Worm (Caenorhabditis elegans): ENCODE data around the gene str-263.
"Not testable (repeated sequence)": the region's sequence is repeated elsewhere in the genome, so short reads cannot be mapped to it uniquely, and the experiment has no call there.

The str-263 gene

DNA sequence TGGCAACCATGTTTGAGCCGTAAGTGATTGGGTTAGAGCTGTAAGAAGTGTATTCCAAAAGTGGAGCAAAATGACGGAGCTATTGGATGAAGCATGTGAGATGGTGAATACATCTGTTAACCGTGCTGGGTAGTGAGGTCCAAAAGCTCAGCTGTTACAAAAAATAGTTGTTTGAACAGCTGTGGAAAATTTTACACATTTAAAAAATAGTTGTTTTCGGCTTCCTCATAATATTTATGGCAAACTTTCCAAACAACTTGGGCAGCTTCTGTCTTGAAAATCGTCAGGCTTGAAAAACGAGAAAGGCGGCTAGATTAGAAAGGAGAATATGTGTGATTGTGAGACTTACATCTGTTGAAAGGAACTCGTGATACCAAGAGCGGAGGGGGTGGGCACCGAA lies 7.9 kb upstream of the str-263 start, which contains the start of gene fbxa-154 (continued):
- TF ChIP-seq mxl-3 (GFP tag; optimal IDR thresholded peaks at IDR 0.05) = no peak
- no peak for TF ChIP-seq daf-12 (tag; optimal IDR thresholded peaks at IDR 0.05)
- no peak for TF ChIP-seq madf-5 (GFP tag; IDR thresholded peaks at IDR 0.05)

DNA sequence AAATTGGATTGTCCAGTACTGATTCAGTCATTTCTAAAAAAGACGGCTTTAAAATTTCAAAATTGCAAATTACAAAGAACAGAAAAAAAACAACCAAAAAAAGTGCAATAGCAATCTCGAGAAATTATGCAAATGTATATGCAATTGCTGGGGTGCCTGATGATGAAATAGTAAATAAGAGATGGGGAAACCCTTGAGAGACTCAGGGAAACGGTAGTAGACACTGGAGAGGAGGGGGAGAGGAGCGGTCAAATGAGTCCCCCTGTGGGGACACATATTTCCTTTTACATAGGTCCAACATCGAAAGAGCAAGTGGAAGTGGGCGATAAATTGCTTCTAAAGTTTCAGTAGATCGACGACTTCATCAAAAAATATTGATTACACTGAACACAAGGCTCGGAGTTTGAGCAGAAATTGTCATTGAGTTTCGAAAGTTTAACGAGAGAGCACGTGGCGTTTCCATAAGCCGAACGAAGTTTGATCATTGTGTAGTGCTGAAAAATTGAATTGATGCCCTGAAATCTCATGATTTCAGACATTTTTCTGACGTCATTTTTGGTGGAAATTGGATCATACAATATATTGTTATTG lies 2.5 kb upstream of the str-263 start, which contains the start of the genes fbxa-153 and str-12:
TSS of gene fbxa-153 (minus strand) at position 35 of the 591 bp plus-strand sequence.
TSS of gene str-12 (plus strand) at position 541 of the 591 bp plus-strand sequence.
- peak; percentile 4 for TF ChIP-seq nhr-11 (tag; optimal IDR thresholded peaks at IDR 0.05)
- no peak for TF ChIP-seq lim-7 (GFP tag; IDR thresholded peaks at IDR 0.05)
- TF ChIP-seq pqm-1 (tag; optimal IDR thresholded peaks at IDR 0.05) = no peak
- no peak for TF ChIP-seq hmg-1.1 (GFP tag; IDR thresholded peaks at IDR 0.05)
- 0 out of 2 replicates have a peak, but pooled peaks have one; percentile 25 for TF ChIP-seq ZK337.2 (GFP tag; IDR thresholded peaks at IDR 0.05)
- no peak for TF ChIP-seq jun-1 (tag; optimal IDR thresholded peaks at IDR 0.05)

DNA sequence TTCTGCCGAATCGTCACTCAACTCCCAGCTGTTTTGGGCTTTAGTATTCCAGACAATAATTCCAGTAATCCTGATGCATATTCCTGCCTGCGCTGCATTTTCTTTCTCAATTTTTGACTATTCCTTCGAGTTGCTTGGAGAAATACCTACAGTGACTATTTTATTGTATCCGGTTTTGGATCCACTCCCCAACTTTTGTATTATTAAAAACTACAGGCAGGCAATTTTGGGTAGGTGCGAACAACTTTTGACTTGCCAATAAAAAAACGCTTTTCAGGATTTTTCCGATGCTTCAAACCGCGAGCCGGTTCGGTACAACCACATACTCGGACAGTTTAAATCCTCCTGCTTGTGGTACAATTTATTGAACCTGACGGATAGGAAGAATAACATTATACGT lies 1.5 kb downstream of the str-263 start:
- TF ChIP-seq ceh-82 (tag; optimal IDR thresholded peaks at IDR 0.05) (no peak), ceh-20 (GFP tag; IDR thresholded peaks at IDR 0.05) (no peak), rbr-2 (tag; optimal IDR thresholded peaks at IDR 0.05) (no peak), daf-16 (GFP tag; optimal IDR thresholded peaks at IDR 0.05) (no peak), daf-16 (tag; optimal IDR thresholded peaks at IDR 0.05) (no peak), aha-1 (tag) (peak; percentile 95)

DNA sequence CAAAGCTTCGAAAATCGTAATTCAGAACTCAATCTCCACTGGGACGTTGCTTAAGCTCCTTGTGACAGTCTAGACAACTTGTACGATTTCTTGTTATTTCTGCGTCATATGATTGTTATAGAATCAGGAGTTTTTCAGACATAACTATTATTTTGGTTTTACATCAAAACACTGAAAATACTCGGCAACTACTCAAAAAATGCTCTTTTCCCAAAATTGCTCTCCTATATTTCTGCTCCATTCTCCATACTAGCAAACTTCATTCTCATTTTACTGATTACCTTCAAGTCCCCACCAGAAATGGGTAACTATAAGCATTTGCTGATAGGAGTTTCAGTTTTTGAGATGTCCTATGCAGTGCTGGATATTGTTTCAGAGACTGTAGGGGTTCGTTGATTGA lies 8.5 kb downstream of the str-263 start, which contains the start of gene C55A1.1:
TSS of gene C55A1.1 (plus strand) at position 301 of the 400 bp plus-strand sequence.
- TF ChIP-seq rbr-2 (tag; optimal IDR thresholded peaks at IDR 0.05) = no peak

DNA sequence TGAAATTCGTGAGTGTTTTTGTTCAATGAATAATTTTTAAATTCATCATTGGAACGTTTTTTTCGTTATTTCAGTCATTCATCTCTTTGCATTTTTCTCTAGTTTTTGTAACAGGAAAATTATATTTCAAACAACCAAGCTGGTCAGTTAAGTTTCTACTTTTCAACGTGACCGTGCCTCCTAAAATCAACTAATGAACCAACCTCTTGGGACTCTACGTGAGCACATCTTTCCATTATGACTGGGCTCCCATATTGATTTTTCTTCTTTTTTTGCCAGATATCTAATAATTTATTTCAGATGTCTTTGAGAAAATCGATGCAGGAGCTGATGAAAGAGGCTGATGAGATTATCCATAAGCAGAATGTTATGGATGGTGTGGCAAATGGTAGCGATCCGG lies 12.6 kb downstream of the str-263 start, which contains the start of gene C55A1.11:
TSS of gene C55A1.11 (plus strand) at position 301 of the 400 bp plus-strand sequence.
- TF ChIP-seq zag-1 (tag; optimal IDR thresholded peaks at IDR 0.05) (no peak), F10B5.3 (tag; optimal IDR thresholded peaks at IDR 0.05) (no peak)

DNA sequence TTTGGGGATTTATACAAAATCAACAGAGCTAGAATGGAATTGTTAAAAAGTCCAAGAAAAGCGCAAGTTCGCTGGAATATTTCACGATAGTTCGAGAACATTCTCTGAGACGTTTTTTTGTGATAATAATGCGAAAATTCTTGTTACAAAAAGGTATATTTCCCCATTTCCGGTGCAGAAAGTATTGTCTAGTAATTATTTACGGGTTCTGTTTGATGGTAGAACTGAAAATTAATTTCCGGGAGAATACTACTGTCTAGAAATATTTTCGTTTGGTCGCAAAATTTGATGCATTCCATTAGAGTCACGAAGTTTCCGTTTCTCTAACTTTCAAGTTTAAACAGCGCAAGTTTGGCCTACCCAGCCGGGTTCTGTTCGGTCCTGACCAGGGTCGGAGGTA lies 16.6 kb downstream of the str-263 start, which contains the start of gene str-248:
TSS of gene str-248 (minus strand) at position 101 of the 400 bp plus-strand sequence.
- TF ChIP-seq aha-1 (tag) (peak; percentile 8), Y75B8A.6 (GFP tag; IDR thresholded peaks at IDR 0.05) (no peak)

DNA sequence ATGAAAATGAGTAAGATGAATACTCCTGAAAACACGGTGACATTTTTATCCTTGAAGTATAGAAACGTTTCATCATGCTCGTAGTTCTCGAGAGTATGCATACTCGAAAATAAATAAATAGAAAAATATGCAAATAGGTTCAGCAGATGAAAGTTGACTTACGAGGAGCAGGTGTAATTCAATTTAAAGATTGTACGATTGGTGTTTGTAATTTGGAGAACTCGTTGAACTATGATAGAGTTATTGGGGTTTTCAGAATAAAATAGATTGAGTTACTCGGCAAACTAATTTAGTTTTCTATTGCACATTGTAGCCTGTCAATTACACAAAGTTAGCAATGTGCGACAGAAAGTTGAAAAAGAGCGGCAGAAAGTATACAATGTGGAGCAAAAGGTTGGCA lies 25.9 kb downstream of the str-263 start, which contains the start of gene srz-44:
TSS of gene srz-44 (minus strand) at position 101 of the 400 bp plus-strand sequence.
- TF ChIP-seq lsy-2 (tag; optimal IDR thresholded peaks at IDR 0.05) = no peak
- no peak for TF ChIP-seq daf-8 (GFP tag; IDR thresholded peaks at IDR 0.05)
- TF ChIP-seq nhr-10 (tag; optimal IDR thresholded peaks at IDR 0.05) = no peak
- no peak for TF ChIP-seq ztf-11 (tag; optimal IDR thresholded peaks at IDR 0.05)
- no peak for TF ChIP-seq zfp-2 (tag; optimal IDR thresholded peaks at IDR 0.05)
- TF ChIP-seq D1046.2 (GFP tag; IDR thresholded peaks at IDR 0.05) = no peak
- no peak for TF ChIP-seq vab-7 (GFP tag; IDR thresholded peaks at IDR 0.05)

DNA sequence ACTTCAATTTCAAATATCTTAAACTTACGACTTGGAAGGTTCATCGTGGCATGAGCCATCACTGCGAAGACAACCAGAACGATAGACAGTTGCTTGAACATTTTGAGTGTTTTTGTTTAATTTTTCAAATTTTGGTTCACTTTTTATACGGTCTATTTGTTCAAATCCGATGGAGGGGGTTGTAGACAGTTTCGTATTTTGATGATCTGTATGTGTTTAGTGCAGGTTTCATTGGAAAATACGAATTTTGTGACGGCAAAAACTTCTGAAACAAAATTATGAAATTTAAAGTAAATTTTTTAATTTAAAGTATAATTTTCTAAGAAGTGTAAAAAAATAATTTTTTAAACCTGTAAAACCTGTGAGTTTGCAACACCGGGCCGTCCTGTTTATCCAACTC lies 30.2 kb downstream of the str-263 start, which contains the start of gene C55A1.4:
TSS of gene C55A1.4 (minus strand) at position 101 of the 400 bp plus-strand sequence.
- not testable (repeated sequence) for TF ChIP-seq pha-4 (GFP tag; IDR thresholded peaks at IDR 0.05); pha-4 (tag; optimal IDR thresholded peaks at IDR 0.05); T20F7.1 (GFP tag; optimal IDR thresholded peaks at IDR 0.05); snpc-4 (tag; optimal IDR thresholded peaks at IDR 0.05)

Data from whole organism, L4 larva.